Worm (Caenorhabditis elegans): ENCODE measurements around the gene str-13.

DNA sequence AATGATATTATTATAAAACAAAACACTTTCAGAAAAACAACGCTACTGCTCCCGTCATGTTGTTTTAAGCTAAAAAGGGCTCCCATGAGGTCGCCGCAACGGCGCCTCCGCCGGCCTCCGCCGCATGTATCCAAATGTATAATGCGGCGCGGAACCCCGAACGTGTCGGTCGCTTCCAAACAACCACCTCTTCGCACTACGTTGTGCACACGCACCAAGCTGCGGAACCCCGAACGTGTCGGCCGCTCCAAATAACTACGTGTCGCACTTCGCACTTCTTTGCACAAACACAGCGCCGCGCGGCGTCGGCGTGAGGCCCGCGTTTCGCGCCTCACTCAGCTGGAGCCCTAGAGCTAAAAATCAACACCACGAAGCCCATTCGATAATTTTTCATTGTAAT is 10.1 kb downstream of the str-13 start:
- TF ChIP-seq ama-1 (optimal IDR thresholded peaks at IDR 0.05) (no peak), ama-1 (GFP tag; optimal IDR thresholded peaks at IDR 0.05) (no peak), nfyb-1 (GFP tag; IDR thresholded peaks at IDR 0.05) (no peak), ztf-6 (GFP tag; IDR thresholded peaks at IDR 0.05) (no peak), cebp-1 (GFP tag; IDR thresholded peaks at IDR 0.05) (no peak), cebp-1 (tag; optimal IDR thresholded peaks at IDR 0.05) (no peak), snpc-4 (GFP tag; optimal IDR thresholded peaks at IDR 0.05) (no peak), snpc-4 (tag; optimal IDR thresholded peaks at IDR 0.05) (peak in 2 of 4 experiments; percentile 71 to 89), attf-5 (GFP tag; optimal IDR thresholded peaks at IDR 0.05) (no peak), hlh-12 (tag; optimal IDR thresholded peaks at IDR 0.05) (no peak), gei-17 (GFP tag; optimal IDR thresholded peaks at IDR 0.05) (no peak), unc-130 (GFP tag; optimal IDR thresholded peaks at IDR 0.05) (no peak)
